Fruit fly (Drosophila melanogaster): ENCODE measurements around the gene CG13995.
A peak's percentile ranks its signal among the peaks of the same experiment; 100 is the strongest.

Gene CG13995

DNA sequence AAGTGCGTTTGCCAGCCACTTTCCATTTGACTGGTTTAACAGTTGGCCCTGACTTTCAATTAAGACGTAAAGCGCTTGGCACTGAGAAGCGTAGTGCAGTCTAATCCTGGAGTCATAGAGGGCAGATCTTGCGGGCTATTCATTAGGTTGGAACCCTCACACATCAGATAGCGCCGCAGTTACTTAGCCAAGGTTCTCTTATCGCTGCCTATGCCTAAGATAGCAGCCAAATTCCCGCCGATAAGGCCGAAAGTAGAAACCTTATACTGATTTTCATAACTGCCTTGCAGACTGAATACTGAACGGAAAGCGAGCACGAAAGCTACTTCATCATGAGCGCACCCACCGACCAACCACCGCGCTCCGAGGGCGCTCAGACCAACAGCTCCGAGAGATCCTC lies 18.0 kb downstream of the CG13995 start:
- TF ChIP-seq Hr78 (GFP tag; optimal IDR thresholded peaks at IDR 0.05) (no peak), foxo (GFP tag; optimal IDR thresholded peaks at IDR 0.05) (no peak), sage (GFP tag; optimal IDR thresholded peaks at IDR 0.05) (no peak), Abd-B (GFP tag; optimal IDR thresholded peaks at IDR 0.05) (no peak), Myc (optimal IDR thresholded peaks at IDR 0.05) (no peak), HLH106 (tag; optimal IDR thresholded peaks at IDR 0.05) (no peak), CrebA (GFP tag; optimal IDR thresholded peaks at IDR 0.05; ENCODE audit: borderline replicate concordance) (no peak), dmrt93B (GFP tag; optimal IDR thresholded peaks at IDR 0.05) (no peak), h (GFP tag; optimal IDR thresholded peaks at IDR 0.05) (no peak), lola (GFP tag; optimal IDR thresholded peaks at IDR 0.05) (no peak), Dif (GFP tag; optimal IDR thresholded peaks at IDR 0.05; ENCODE audit: partially characterized antibody) (no peak), Mio (GFP tag; optimal IDR thresholded peaks at IDR 0.05) (no peak)

dm6 chr2L:6073894-6074293 lies 19.8 kb downstream of the CG13995 start:
- TF ChIP-seq usp (GFP tag; optimal IDR thresholded peaks at IDR 0.05), result no peak
- TF ChIP-seq lola (GFP tag; optimal IDR thresholded peaks at IDR 0.05), result no peak
- TF ChIP-seq dsf (GFP tag; optimal IDR thresholded peaks at IDR 0.05; ENCODE audit: borderline replicate concordance), result no peak
- no peak for TF ChIP-seq CG9705 (GFP tag; optimal IDR thresholded peaks at IDR 0.05)
- no peak for TF ChIP-seq foxo (GFP tag; optimal IDR thresholded peaks at IDR 0.05)
- no peak for TF ChIP-seq Abd-B (GFP tag; optimal IDR thresholded peaks at IDR 0.05)
- TF ChIP-seq h (GFP tag; optimal IDR thresholded peaks at IDR 0.05), result no peak
- TF ChIP-seq fru (GFP tag; optimal IDR thresholded peaks at IDR 0.05), result no peak
- no peak for TF ChIP-seq Mio (GFP tag; optimal IDR thresholded peaks at IDR 0.05)
- no peak for TF ChIP-seq Myc (optimal IDR thresholded peaks at IDR 0.05)
- no peak for TF ChIP-seq CrebA (GFP tag; optimal IDR thresholded peaks at IDR 0.05; ENCODE audit: borderline replicate concordance)
- no peak for TF ChIP-seq br (GFP tag; optimal IDR thresholded peaks at IDR 0.05)

dm6 chr2L:6074314-6074713 lies 20.2 kb downstream of the CG13995 start:
- TF ChIP-seq OdsH (GFP tag; optimal IDR thresholded peaks at IDR 0.05) (no peak), HLH106 (tag; optimal IDR thresholded peaks at IDR 0.05) (no peak), pan (optimal IDR thresholded peaks at IDR 0.05) (no peak), sage (GFP tag; optimal IDR thresholded peaks at IDR 0.05) (no peak), woc (GFP tag; optimal IDR thresholded peaks at IDR 0.05) (no peak), Myc (optimal IDR thresholded peaks at IDR 0.05) (no peak), N (GFP tag; optimal IDR thresholded peaks at IDR 0.05) (no peak), lola (GFP tag; optimal IDR thresholded peaks at IDR 0.05) (no peak), Mio (GFP tag; optimal IDR thresholded peaks at IDR 0.05) (no peak), Hnf4 (GFP tag; optimal IDR thresholded peaks at IDR 0.05) (no peak), Abd-B (GFP tag; optimal IDR thresholded peaks at IDR 0.05) (no peak), foxo (GFP tag; optimal IDR thresholded peaks at IDR 0.05) (no peak), Hr78 (GFP tag; optimal IDR thresholded peaks at IDR 0.05) (no peak), jim (GFP tag; optimal IDR thresholded peaks at IDR 0.05) (no peak), Dif (GFP tag; optimal IDR thresholded peaks at IDR 0.05; ENCODE audit: partially characterized antibody) (no peak), Hr83 (GFP tag; optimal IDR thresholded peaks at IDR 0.05; ENCODE audit: poor library complexity, severe bottlenecking) (no peak), Jra (GFP tag; optimal IDR thresholded peaks at IDR 0.05) (no peak)

- no peak for TF ChIP-seq foxo (GFP tag; optimal IDR thresholded peaks at IDR 0.05)
- TF ChIP-seq Hnf4 (GFP tag; optimal IDR thresholded peaks at IDR 0.05), result no peak
- TF ChIP-seq lola (GFP tag; optimal IDR thresholded peaks at IDR 0.05), result no peak
- TF ChIP-seq usp (GFP tag; optimal IDR thresholded peaks at IDR 0.05), result no peak
- no peak for TF ChIP-seq Rel (GFP tag; optimal IDR thresholded peaks at IDR 0.05)
- TF ChIP-seq Rel (tag; optimal IDR thresholded peaks at IDR 0.05), result no peak
- no peak for TF ChIP-seq brk (GFP tag; optimal IDR thresholded peaks at IDR 0.05)
- TF ChIP-seq pan (optimal IDR thresholded peaks at IDR 0.05), result no peak
- no peak for TF ChIP-seq OdsH (GFP tag; optimal IDR thresholded peaks at IDR 0.05)
- no peak for TF ChIP-seq fru (GFP tag; optimal IDR thresholded peaks at IDR 0.05)
- no peak for TF ChIP-seq sv (GFP tag; optimal IDR thresholded peaks at IDR 0.05)
- no peak for TF ChIP-seq Dif (GFP tag; optimal IDR thresholded peaks at IDR 0.05; ENCODE audit: partially characterized antibody)
- TF ChIP-seq h (GFP tag; optimal IDR thresholded peaks at IDR 0.05), result no peak
- TF ChIP-seq CG32264 (GFP tag; optimal IDR thresholded peaks at IDR 0.05), result no peak
Measured at dm6 chr2L:6075345-6075744, 21.2 kb downstream of the CG13995 start.

DNA sequence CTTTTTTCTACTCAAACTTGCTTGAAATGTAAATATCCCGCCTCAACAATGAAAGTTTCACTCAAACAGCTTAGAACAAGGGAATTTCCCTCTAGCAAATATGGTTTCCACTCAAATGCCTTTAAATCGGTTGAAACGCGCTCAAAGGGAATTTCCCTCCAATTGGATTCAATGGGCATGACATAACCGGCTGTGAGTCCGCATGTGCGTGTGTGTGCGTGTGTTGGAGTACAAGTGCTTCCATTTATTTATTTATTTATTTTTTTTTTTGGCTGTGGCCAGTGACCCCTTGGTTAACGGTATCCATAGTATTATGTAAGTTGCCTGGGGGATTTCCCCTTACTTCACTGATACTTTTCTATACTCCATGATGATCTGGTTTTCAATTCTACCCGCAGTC lies 22.0 kb downstream of the CG13995 start:
- TF ChIP-seq Rel (GFP tag; optimal IDR thresholded peaks at IDR 0.05), result no peak
- TF ChIP-seq Rel (tag; optimal IDR thresholded peaks at IDR 0.05), result peak; percentile 69
- no peak for TF ChIP-seq fru (GFP tag; optimal IDR thresholded peaks at IDR 0.05)
- TF ChIP-seq Dfd (GFP tag; optimal IDR thresholded peaks at IDR 0.05), result no peak

Measured in whole organism, wandering third instar larva.